Fruit fly (Drosophila melanogaster) whole organism, pupa: Measurements from ENCODE around the gene Flad1.
A peak's percentile ranks its signal among the peaks of the same experiment; 100 is the strongest.

Experiments
- CG10348 ChIP-seq: fragments of 200-800 bp; sonication (Bioruptor generic); IDR thresholded peaks from 2 replicates; pipeline ENCODE4 v1.3.6; 2022; ENCODE audit warnings: missing biosample characterization, missing genetic modification characterization
- CG12605 ChIP-seq: fragments of 200-800 bp; sonication (Bioruptor generic); IDR thresholded peaks from 2 replicates; pipeline ENCODE4 v1.3.6; 2022; ENCODE audit warnings: missing biosample characterization, missing genetic modification characterization
- CG13204 ChIP-seq: fragments of 200-800 bp; sonication (Bioruptor generic); optimal IDR thresholded peaks from 2 replicates; lab custom pipeline; 2018; ENCODE audit warnings: missing biosample characterization, mild to moderate bottlenecking, missing genetic modification characterization, moderate library complexity
- CG14655 ChIP-seq: fragments of 200-800 bp; sonication (Bioruptor generic); optimal IDR thresholded peaks from 3 replicates; lab custom pipeline; 2017; ENCODE audit warnings: mild to moderate bottlenecking, missing biosample characterization, missing genetic modification reagents, missing genetic modification characterization
- CG15710 ChIP-seq: fragments of 200-800 bp; sonication (Bioruptor generic); optimal IDR thresholded peaks from 2 replicates; lab custom pipeline; 2018; ENCODE audit warnings: missing biosample characterization, mild to moderate bottlenecking, missing genetic modification characterization, moderate library complexity
- CG17806 ChIP-seq: fragments of 200-800 bp; sonication (Bioruptor generic); optimal IDR thresholded peaks from 2 replicates; lab custom pipeline; 2018; ENCODE audit warnings: missing biosample characterization, mild to moderate bottlenecking, missing genetic modification characterization, moderate library complexity
- CG32121 ChIP-seq: fragments of 200-800 bp; sonication (Bioruptor generic); IDR thresholded peaks from 2 replicates; pipeline ENCODE4 v1.3.6; 2022; ENCODE audit warnings: missing biosample characterization, missing genetic modification characterization
- CG34367 ChIP-seq: fragments of 200-800 bp; sonication (Bioruptor generic); optimal IDR thresholded peaks from 2 replicates; lab custom pipeline; 2018; ENCODE audit warnings: missing biosample characterization, mild to moderate bottlenecking, missing genetic modification characterization
- CG4496 ChIP-seq: fragments of 200-800 bp; sonication (Bioruptor generic); IDR thresholded peaks from 3 replicates; pipeline ENCODE4 v1.3.6; 2022; ENCODE audit warnings: missing biosample characterization, missing genetic modification characterization
- CG8159 ChIP-seq: fragments of 200-800 bp; sonication (Bioruptor generic); optimal IDR thresholded peaks from 3 replicates; lab custom pipeline; 2018; ENCODE audit warnings: missing biosample characterization, mild to moderate bottlenecking, missing genetic modification characterization, moderate library complexity
- CG8301 ChIP-seq: fragments of 200-800 bp; sonication (Bioruptor generic); optimal IDR thresholded peaks from 2 replicates; lab custom pipeline; 2018; ENCODE audit warnings: missing biosample characterization, mild to moderate bottlenecking, missing genetic modification characterization
- CG9948 ChIP-seq: fragments of 200-800 bp; sonication (Bioruptor generic); optimal IDR thresholded peaks from 2 replicates; lab custom pipeline; 2018; ENCODE audit warnings: missing biosample characterization, mild to moderate bottlenecking, missing genetic modification characterization, moderate library complexity
- D1 ChIP-seq: fragments of 200-800 bp; sonication (Bioruptor generic); optimal IDR thresholded peaks from 2 replicates; lab custom pipeline; 2018; ENCODE audit warnings: missing biosample characterization, mild to moderate bottlenecking, missing genetic modification characterization, moderate library complexity
- EcR ChIP-seq: fragments of 200-800 bp; sonication (Bioruptor generic); optimal IDR thresholded peaks from 3 replicates; lab custom pipeline; 2019; ENCODE audit warnings: missing biosample characterization, missing genetic modification characterization, mild to moderate bottlenecking, moderate library complexity, missing genetic modification reagents
- Ets98B ChIP-seq: fragments of 200-800 bp; sonication (Bioruptor generic); IDR thresholded peaks from 2 replicates; pipeline ENCODE4 v1.3.6; 2022; ENCODE audit warnings: missing biosample characterization, missing genetic modification characterization
- Pif1A ChIP-seq: fragments of 200-800 bp; sonication (Bioruptor generic); optimal IDR thresholded peaks from 3 replicates; lab custom pipeline; 2016; ENCODE audit warnings: missing biosample characterization, missing genetic modification characterization
- Pif1B ChIP-seq: fragments of 200-800 bp; sonication (Bioruptor generic); optimal IDR thresholded peaks from 3 replicates; lab custom pipeline; 2016; ENCODE audit warnings: missing biosample characterization, missing genetic modification characterization
- Snoo ChIP-seq: fragments of 200-800 bp; sonication (Bioruptor generic); optimal IDR thresholded peaks from 3 replicates; lab custom pipeline; 2017; ENCODE audit warnings: missing biosample characterization, mild to moderate bottlenecking, missing genetic modification characterization, inconsistent platforms
- fd96Ca ChIP-seq: fragments of 200-800 bp; sonication (Bioruptor generic); IDR thresholded peaks from 3 replicates; pipeline ENCODE4 v1.3.6; 2022; ENCODE audit warnings: missing biosample characterization, missing genetic modification characterization
- gl ChIP-seq: fragments of 200-800 bp; sonication (Bioruptor generic); optimal IDR thresholded peaks from 2 replicates; lab custom pipeline; 2018; ENCODE audit warnings: missing biosample characterization, mild to moderate bottlenecking, missing genetic modification characterization
- rn ChIP-seq: fragments of 200-800 bp; sonication (Bioruptor generic); IDR thresholded peaks from 2 replicates; pipeline ENCODE4 v1.3.6; 2022; ENCODE audit warnings: missing biosample characterization, missing genetic modification characterization

Flad1 gene

dm6 chrX:12897150-12897549, 6.2 kb downstream of the Flad1 start, which contains the start of gene Pde9:
Pde9 (minus strand) TSS chrX:12897327.
- no peak for TF ChIP-seq D1
- TF ChIP-seq CG4496 (GFP tag; lab: Robert Waterston, UW), result peak; percentile 21; the same call in 1 of the 3 replicates
- TF ChIP-seq CG12605 (GFP tag; lab: Robert Waterston, UW), result peak; percentile 14; the same call in 1 of the 2 replicates

DNA sequence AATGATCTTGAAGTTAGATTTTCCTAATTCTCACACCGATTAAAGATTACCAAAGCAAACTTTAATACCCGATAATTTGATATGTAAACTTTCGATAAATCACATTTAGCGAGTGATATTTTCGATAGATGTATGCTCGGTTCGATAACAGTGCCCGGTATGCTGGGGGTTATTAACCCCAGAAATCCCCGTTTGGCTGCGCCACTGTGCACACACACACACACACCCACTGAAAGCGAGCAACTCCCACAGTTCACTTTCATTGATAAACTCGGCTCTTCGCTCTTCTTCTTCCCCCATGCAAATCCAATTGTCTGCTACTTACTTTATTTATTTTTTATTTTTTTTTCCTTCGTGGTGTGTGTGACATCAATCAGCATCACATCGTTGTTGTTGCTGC, 6.9 kb downstream of the Flad1 start:
- TF ChIP-seq CG9948 (tag; lab: Kevin White, UChicago) (no peak), CG10348 (GFP tag; lab: Robert Waterston, UW) (no peak), CG8159 (peak; percentile 26), CG15710 (peak; percentile 17), rn (GFP tag; lab: Robert Waterston, UW) (no peak), CG12605 (GFP tag; lab: Robert Waterston, UW) (no peak), CG13204 (GFP tag; lab: Kevin White, UChicago) (no peak), CG17806 (tag; lab: Kevin White, UChicago) (peak; percentile 28), CG32121 (GFP tag; lab: Robert Waterston, UW) (peak; percentile 22; the same call in 1 of the 2 replicates), CG14655 (no peak), Ets98B (GFP tag; lab: Robert Waterston, UW) (no peak; the same call in 1 of the 2 replicates), Snoo (tag; lab: Kevin White, UChicago) (no peak), gl (tag; lab: Kevin White, UChicago) (no peak), CG34367 (no peak), EcR (peak; percentile 81), fd96Ca (GFP tag; lab: Robert Waterston, UW) (peak; percentile 28; the same call in 1 of the 3 replicates), D1 (no peak), CG4496 (GFP tag; lab: Robert Waterston, UW) (peak; percentile 62; the same call in 2 of the 3 replicates), Pif1B (GFP tag; lab: Kevin White, UChicago) (no peak), CG8301 (peak; percentile 40), Pif1A (GFP tag; lab: Kevin White, UChicago) (no peak)

DNA sequence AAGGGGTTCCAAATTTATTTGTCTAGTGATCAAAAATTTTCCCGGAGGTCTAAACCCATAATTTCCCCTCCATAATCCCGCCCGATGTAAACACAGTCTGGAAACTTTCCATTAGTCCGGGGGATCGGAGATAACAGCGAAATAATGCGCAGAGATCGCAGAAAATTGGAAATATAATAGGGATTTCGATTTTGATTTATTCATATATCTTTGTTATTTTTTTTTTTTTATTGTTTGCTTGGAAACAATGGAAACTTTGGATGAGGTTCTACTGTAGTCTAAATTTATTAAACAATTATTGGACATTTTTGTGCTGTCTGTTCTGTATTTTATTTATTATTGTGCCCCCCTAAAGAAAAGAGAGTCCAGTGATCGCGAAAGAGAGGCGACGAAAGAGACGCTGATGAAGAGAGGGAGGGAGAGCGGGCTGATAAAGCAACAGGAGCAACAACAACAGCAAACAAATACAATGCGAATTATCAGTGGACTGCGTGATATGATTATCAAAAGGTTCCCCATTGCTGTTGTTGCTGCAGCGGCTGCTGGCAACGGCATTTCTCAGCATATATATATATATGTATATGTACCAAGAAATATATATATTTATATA, 8.1 kb downstream of the Flad1 start:
- TF ChIP-seq EcR (peak; percentile 58), CG12605 (GFP tag; lab: Robert Waterston, UW) (0 out of 2 replicates have a peak, but pooled peaks have one; percentile 41), Ets98B (GFP tag; lab: Robert Waterston, UW) (no peak)

dm6 chrX:12893969-12894368, 9.3 kb downstream of the Flad1 start:
- no peak for TF ChIP-seq rn (GFP tag; lab: Robert Waterston, UW)

DNA sequence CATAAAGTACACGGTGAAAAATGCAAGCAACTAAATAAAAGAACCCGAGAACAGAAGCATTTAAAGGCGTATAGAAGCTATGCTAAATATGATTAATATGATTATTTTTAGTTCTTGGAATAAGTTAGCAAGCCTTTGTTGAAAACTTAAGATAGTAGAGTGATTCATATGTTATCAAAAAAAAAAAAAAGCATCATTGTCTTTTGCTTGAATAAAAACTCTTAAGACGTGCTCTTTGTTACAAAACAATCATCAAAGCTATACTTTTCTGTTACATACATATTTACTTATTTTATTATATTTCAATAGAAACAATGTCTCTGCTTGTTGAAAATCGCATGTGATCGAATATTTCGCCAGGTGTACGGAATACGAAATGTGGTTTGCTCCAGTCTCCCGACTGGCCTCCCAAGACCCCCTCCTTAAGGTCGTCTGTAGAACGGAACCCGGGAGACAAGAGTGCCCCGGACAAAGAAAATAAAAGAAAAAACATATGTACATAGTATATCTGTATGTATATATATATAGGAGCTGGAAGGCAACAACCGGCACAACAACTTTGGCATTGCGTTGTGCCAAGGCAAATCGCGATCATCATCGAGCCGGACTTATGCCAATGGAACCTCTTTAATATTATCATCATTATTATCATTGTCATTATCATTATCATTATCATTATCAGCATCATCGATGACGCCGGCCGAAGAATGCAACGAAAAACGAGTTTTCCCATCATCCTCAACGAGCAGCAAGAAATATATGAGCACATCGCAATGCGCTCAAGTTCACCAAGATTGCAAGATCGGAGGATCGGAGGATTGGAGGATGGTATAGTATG, 11.8 kb downstream of the Flad1 start:
- TF ChIP-seq gl (tag; lab: Kevin White, UChicago), result no peak
- TF ChIP-seq fd96Ca (GFP tag; lab: Robert Waterston, UW), result no peak
- peak; percentile 70 for TF ChIP-seq CG8301
- TF ChIP-seq CG12605 (GFP tag; lab: Robert Waterston, UW), result no peak
- peak; percentile 65 for TF ChIP-seq Pif1A (GFP tag; lab: Kevin White, UChicago)
- peak; percentile 95 for TF ChIP-seq EcR
- TF ChIP-seq Ets98B (GFP tag; lab: Robert Waterston, UW), result peak; percentile 36; the same call in 1 of the 2 replicates
- peak; percentile 77 for TF ChIP-seq CG9948 (tag; lab: Kevin White, UChicago)
- peak; percentile 76 for TF ChIP-seq D1
- peak; percentile 66 for TF ChIP-seq CG17806 (tag; lab: Kevin White, UChicago)
- TF ChIP-seq CG13204 (GFP tag; lab: Kevin White, UChicago), result peak; percentile 23
- no peak for TF ChIP-seq rn (GFP tag; lab: Robert Waterston, UW)
- TF ChIP-seq CG8159, result peak; percentile 87
- TF ChIP-seq Pif1B (GFP tag; lab: Kevin White, UChicago), result peak; percentile 59
- TF ChIP-seq CG4496 (GFP tag; lab: Robert Waterston, UW), result peak; percentile 42; the same call in 1 of the 3 replicates
- TF ChIP-seq CG34367, result peak; percentile 64
- peak; percentile 81 for TF ChIP-seq CG15710
- TF ChIP-seq CG14655, result peak; percentile 84
- peak; percentile 56 for TF ChIP-seq Snoo (tag; lab: Kevin White, UChicago)
- TF ChIP-seq CG32121 (GFP tag; lab: Robert Waterston, UW), result peak; percentile 44; the same call in 1 of the 2 replicates
- no peak for TF ChIP-seq CG10348 (GFP tag; lab: Robert Waterston, UW)

- TF ChIP-seq CG12605 (GFP tag; lab: Robert Waterston, UW) (peak; percentile 72), CG4496 (GFP tag; lab: Robert Waterston, UW) (peak; percentile 53; the same call in 2 of the 3 replicates), CG8159 (no peak)
Observed at dm6 chrX:12890826-12891175, 12.5 kb downstream of the Flad1 start.
